Worm (Caenorhabditis elegans) whole organism, L4/young adult: ENCODE measurements around the gene msrp-3.

Experiments
- W03F9.2 ChIP-seq: fragments of 150-350 bp; optimal IDR thresholded peaks from 2 replicates; lab custom pipeline; 2014; ENCODE audit warnings: missing biosample characterization, missing genetic modification characterization
- dao-5 ChIP-seq: sonication (generic microtip); optimal IDR thresholded peaks from 2 replicates; lab custom pipeline; 2016; ENCODE audit warnings: missing genotype, missing genetic modification characterization, moderate library complexity, missing compliant biosample characterization
- him-1 ChIP-seq: sonication (generic microtip); optimal IDR thresholded peaks from 2 replicates; lab custom pipeline; 2016; ENCODE audit warnings: missing genotype, missing genetic modification reagents, missing genetic modification characterization, missing compliant biosample characterization

ce11 chrII:773830-774229 is 40.8 kb downstream of the msrp-3 start:
- TF ChIP-seq W03F9.2 (tag; lab: Kevin White, UChicago) (no peak), him-1 (tag; lab: Kevin White, UChicago) (no peak), dao-5 (no peak)
